Worm (Caenorhabditis elegans): Measurements from ENCODE around the gene C50D2.7.

Gene C50D2.7

ce11 chrII:68757-69156, 26.3 kb downstream of the C50D2.7 start:
- no peak for TF ChIP-seq ets-7 (tag; optimal IDR thresholded peaks at IDR 0.05)
- no peak for TF ChIP-seq pes-1 (GFP tag; IDR thresholded peaks at IDR 0.05)
- no peak for TF ChIP-seq hnd-1 (tag; optimal IDR thresholded peaks at IDR 0.05)
- TF ChIP-seq ceh-36 (tag; optimal IDR thresholded peaks at IDR 0.05) = no peak
- no peak for TF ChIP-seq B0310.2 (tag; optimal IDR thresholded peaks at IDR 0.05)

ce11 chrII:67663-68062, 27.4 kb downstream of the C50D2.7 start:
- TF ChIP-seq tbx-37 (GFP tag; conservative IDR thresholded peaks at IDR 0.05) (no peak), scrt-1 (GFP tag; IDR thresholded peaks at IDR 0.05) (no peak), F13C5.2 (tag; optimal IDR thresholded peaks at IDR 0.05) (no peak), hmg-4 (GFP tag; optimal IDR thresholded peaks at IDR 0.05) (no peak), ama-1 (optimal IDR thresholded peaks at IDR 0.05) (no peak), ceh-13 (GFP tag; optimal IDR thresholded peaks at IDR 0.05) (no peak), aly-1 (tag; optimal IDR thresholded peaks at IDR 0.05) (no peak), tra-4 (tag; optimal IDR thresholded peaks at IDR 0.05) (no peak), sea-1 (GFP tag; conservative IDR thresholded peaks at IDR 0.05) (no peak)

- TF ChIP-seq pes-1 (GFP tag; IDR thresholded peaks at IDR 0.05) (0 out of 2 replicates have a peak, but pooled peaks have one; percentile 6), ama-1 (optimal IDR thresholded peaks at IDR 0.05) (no peak), B0310.2 (tag; optimal IDR thresholded peaks at IDR 0.05) (peak; percentile 12), hmbx-1 (tag; optimal IDR thresholded peaks at IDR 0.05) (no peak), tbx-11 (GFP tag; IDR thresholded peaks at IDR 0.05) (no peak), flt-1 (GFP tag; IDR thresholded peaks at IDR 0.05) (no peak), ets-7 (tag; optimal IDR thresholded peaks at IDR 0.05) (peak; percentile 34), F13C5.2 (tag; optimal IDR thresholded peaks at IDR 0.05) (peak; percentile 53), aly-1 (tag; optimal IDR thresholded peaks at IDR 0.05) (peak; percentile 39), tra-4 (tag; optimal IDR thresholded peaks at IDR 0.05) (no peak), ceh-13 (GFP tag; optimal IDR thresholded peaks at IDR 0.05) (no peak), ceh-36 (tag; optimal IDR thresholded peaks at IDR 0.05) (no peak), hnd-1 (tag; optimal IDR thresholded peaks at IDR 0.05) (no peak), hmg-4 (GFP tag; optimal IDR thresholded peaks at IDR 0.05) (peak; percentile 68), sea-1 (GFP tag; conservative IDR thresholded peaks at IDR 0.05) (no peak), tbx-37 (GFP tag; conservative IDR thresholded peaks at IDR 0.05) (no peak), scrt-1 (GFP tag; IDR thresholded peaks at IDR 0.05) (no peak)
Observed at ce11 chrII:66322-66721, 28.8 kb downstream of the C50D2.7 start.

DNA sequence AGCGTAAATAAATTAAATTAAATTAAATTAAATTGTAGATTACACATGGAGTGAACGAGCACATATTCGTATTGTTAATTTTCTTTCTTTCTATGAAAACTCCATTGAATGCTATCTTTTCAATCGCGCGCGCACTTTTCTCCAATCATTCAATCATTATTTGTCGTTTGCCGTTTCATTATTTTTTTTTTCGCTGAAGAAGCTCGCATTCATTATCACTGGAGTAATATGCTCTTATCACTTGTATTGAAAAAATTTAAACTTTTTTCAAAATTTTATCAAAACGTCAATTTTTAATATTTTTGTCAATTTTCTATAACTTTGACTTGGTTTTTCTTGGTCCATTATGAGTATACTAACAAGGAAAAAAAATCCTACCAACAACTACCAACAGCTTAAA, 29.6 kb downstream of the C50D2.7 start:
- TF ChIP-seq sea-1 (GFP tag; conservative IDR thresholded peaks at IDR 0.05) (no peak), tra-4 (tag; optimal IDR thresholded peaks at IDR 0.05) (no peak), hmg-4 (GFP tag; optimal IDR thresholded peaks at IDR 0.05) (no peak), pes-1 (GFP tag; IDR thresholded peaks at IDR 0.05) (no peak), tbx-37 (GFP tag; conservative IDR thresholded peaks at IDR 0.05) (no peak), flt-1 (GFP tag; IDR thresholded peaks at IDR 0.05) (no peak), aly-1 (tag; optimal IDR thresholded peaks at IDR 0.05) (no peak), hmbx-1 (tag; optimal IDR thresholded peaks at IDR 0.05) (no peak), ama-1 (optimal IDR thresholded peaks at IDR 0.05) (no peak), B0310.2 (tag; optimal IDR thresholded peaks at IDR 0.05) (no peak), ceh-36 (tag; optimal IDR thresholded peaks at IDR 0.05) (no peak), F13C5.2 (tag; optimal IDR thresholded peaks at IDR 0.05) (no peak), hnd-1 (tag; optimal IDR thresholded peaks at IDR 0.05) (no peak), ceh-13 (GFP tag; optimal IDR thresholded peaks at IDR 0.05) (no peak), ets-7 (tag; optimal IDR thresholded peaks at IDR 0.05) (no peak), scrt-1 (GFP tag; IDR thresholded peaks at IDR 0.05) (no peak), tbx-11 (GFP tag; IDR thresholded peaks at IDR 0.05) (no peak)

DNA sequence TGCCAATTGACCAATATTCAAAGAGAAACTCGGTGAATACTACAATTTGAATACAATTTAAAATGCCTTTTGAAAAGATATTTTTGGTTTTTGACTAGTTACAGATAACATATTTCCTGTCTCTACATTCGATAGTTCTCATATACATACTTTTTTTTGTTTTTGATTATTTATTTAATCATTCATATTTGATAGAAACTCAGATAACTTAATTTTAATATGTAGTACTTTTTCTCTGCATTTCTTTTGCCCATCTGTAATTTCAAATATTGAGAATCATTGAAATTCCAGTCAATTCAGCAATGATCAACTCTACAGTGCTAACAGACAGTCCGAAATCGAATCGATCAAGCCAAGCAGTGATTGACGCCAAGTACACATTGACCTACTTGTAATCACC, 34.1 kb downstream of the C50D2.7 start, which contains the start of gene C23H3.2:
C23H3.2 (plus strand) TSS at position 301 of the 400 bp plus-strand sequence.
- TF ChIP-seq B0310.2 (tag; optimal IDR thresholded peaks at IDR 0.05) (no peak), ets-7 (tag; optimal IDR thresholded peaks at IDR 0.05) (no peak), tra-4 (tag; optimal IDR thresholded peaks at IDR 0.05) (no peak), ceh-36 (tag; optimal IDR thresholded peaks at IDR 0.05) (no peak), hmg-4 (GFP tag; optimal IDR thresholded peaks at IDR 0.05) (no peak), hnd-1 (tag; optimal IDR thresholded peaks at IDR 0.05) (no peak), flt-1 (GFP tag; IDR thresholded peaks at IDR 0.05) (no peak), ceh-13 (GFP tag; optimal IDR thresholded peaks at IDR 0.05) (no peak), pes-1 (GFP tag; IDR thresholded peaks at IDR 0.05) (no peak), F13C5.2 (tag; optimal IDR thresholded peaks at IDR 0.05) (no peak), tbx-11 (GFP tag; IDR thresholded peaks at IDR 0.05) (no peak), aly-1 (tag; optimal IDR thresholded peaks at IDR 0.05) (no peak), sea-1 (GFP tag; conservative IDR thresholded peaks at IDR 0.05) (no peak), ama-1 (optimal IDR thresholded peaks at IDR 0.05) (no peak)

DNA sequence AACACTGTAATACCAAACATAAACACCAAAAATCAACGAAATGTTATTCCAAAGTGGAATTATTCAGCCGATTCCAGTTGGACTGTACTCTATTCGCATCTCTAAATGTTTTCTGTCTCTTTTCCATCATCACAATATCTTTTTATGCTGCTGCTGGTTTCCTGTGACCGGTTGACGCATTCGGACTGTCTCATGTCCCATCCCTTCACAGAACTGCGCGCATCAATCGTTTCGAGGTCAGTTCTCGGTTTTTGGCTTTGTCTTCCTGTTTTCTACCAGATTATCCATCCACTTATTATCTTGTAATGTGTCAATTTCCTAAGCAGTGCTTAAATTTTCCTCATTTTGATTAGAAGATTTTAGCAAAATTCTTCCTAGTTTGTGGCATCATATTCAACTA, 35.0 kb downstream of the C50D2.7 start:
- TF ChIP-seq hmbx-1 (tag; optimal IDR thresholded peaks at IDR 0.05) (no peak), hnd-1 (tag; optimal IDR thresholded peaks at IDR 0.05) (no peak), scrt-1 (GFP tag; IDR thresholded peaks at IDR 0.05) (no peak), tbx-37 (GFP tag; conservative IDR thresholded peaks at IDR 0.05) (no peak), sea-1 (GFP tag; conservative IDR thresholded peaks at IDR 0.05) (no peak), aly-1 (tag; optimal IDR thresholded peaks at IDR 0.05) (no peak), tra-4 (tag; optimal IDR thresholded peaks at IDR 0.05) (no peak), ets-7 (tag; optimal IDR thresholded peaks at IDR 0.05) (no peak), hmg-4 (GFP tag; optimal IDR thresholded peaks at IDR 0.05) (no peak), ceh-36 (tag; optimal IDR thresholded peaks at IDR 0.05) (no peak), ama-1 (optimal IDR thresholded peaks at IDR 0.05) (no peak), F13C5.2 (tag; optimal IDR thresholded peaks at IDR 0.05) (no peak), B0310.2 (tag; optimal IDR thresholded peaks at IDR 0.05) (no peak), flt-1 (GFP tag; IDR thresholded peaks at IDR 0.05) (no peak), pes-1 (GFP tag; IDR thresholded peaks at IDR 0.05) (no peak), ceh-13 (GFP tag; optimal IDR thresholded peaks at IDR 0.05) (no peak), tbx-11 (GFP tag; IDR thresholded peaks at IDR 0.05) (no peak)

ce11 chrII:57873-58272, 37.2 kb downstream of the C50D2.7 start:
- TF ChIP-seq ceh-36 (tag; optimal IDR thresholded peaks at IDR 0.05) = no peak
- no peak for TF ChIP-seq ama-1 (optimal IDR thresholded peaks at IDR 0.05)
- no peak for TF ChIP-seq tra-4 (tag; optimal IDR thresholded peaks at IDR 0.05)
- TF ChIP-seq hnd-1 (tag; optimal IDR thresholded peaks at IDR 0.05) = no peak
- TF ChIP-seq B0310.2 (tag; optimal IDR thresholded peaks at IDR 0.05) = no peak
- no peak for TF ChIP-seq hmbx-1 (tag; optimal IDR thresholded peaks at IDR 0.05)
- no peak for TF ChIP-seq aly-1 (tag; optimal IDR thresholded peaks at IDR 0.05)

All from whole organism, early embryonic.